Worm (Caenorhabditis elegans): ENCODE measurements around the gene grd-16.

The grd-16 gene

DNA sequence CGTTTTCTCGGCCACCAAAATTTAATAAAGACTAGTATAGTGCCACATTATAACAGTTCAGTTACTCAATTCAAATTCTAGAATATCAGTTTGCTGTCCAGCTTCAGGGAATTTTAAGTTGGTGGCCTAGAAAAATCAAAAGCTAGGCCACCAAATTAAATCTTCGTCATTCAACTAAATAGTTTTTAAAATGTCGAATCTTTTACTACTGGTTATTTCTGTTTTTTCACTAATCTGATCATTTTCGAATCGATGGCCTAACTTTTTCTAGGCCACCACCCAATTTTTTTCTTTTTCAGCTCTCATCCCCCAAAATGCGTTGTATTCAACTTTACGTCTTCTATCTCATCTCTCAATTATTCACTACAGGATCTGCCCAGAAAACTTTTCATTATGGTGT, at the start of gene grd-16:
Gene grd-16 (plus strand): TSS at position 301 of the 400 bp plus-strand sequence.
- TF ChIP-seq nhr-25 (tag; optimal IDR thresholded peaks at IDR 0.05) = no peak
- no peak for TF ChIP-seq snpc-4 (tag; optimal IDR thresholded peaks at IDR 0.05)
- TF ChIP-seq alr-1 (tag; optimal IDR thresholded peaks at IDR 0.05) = no peak
- TF ChIP-seq ztf-4 (tag; optimal IDR thresholded peaks at IDR 0.05) = no peak
- TF ChIP-seq sma-9 (GFP tag; optimal IDR thresholded peaks at IDR 0.05) = no peak
- no peak for TF ChIP-seq sma-9 (tag; optimal IDR thresholded peaks at IDR 0.05)
- TF ChIP-seq ZK546.5 (tag; optimal IDR thresholded peaks at IDR 0.05) = no peak
- no peak for TF ChIP-seq nhr-6 (tag; optimal IDR thresholded peaks at IDR 0.05)
- no peak for TF ChIP-seq blmp-1 (tag; optimal IDR thresholded peaks at IDR 0.05; ENCODE audit: insufficient read depth)
- TF ChIP-seq lin-39 (tag; optimal IDR thresholded peaks at IDR 0.05) = no peak
- no peak for TF ChIP-seq elt-1 (tag; optimal IDR thresholded peaks at IDR 0.05)

ce11 chrIV:2432693-2433092, 43.8 kb upstream of the grd-16 start, which contains the start of gene C45G7.4:
C45G7.4 (plus strand) TSS chrIV:2432993.
- no peak for TF ChIP-seq nhr-129 (tag; optimal IDR thresholded peaks at IDR 0.05)
- no peak for TF ChIP-seq ceh-82 (tag; optimal IDR thresholded peaks at IDR 0.05)
- TF ChIP-seq ztf-1 (GFP tag; conservative IDR thresholded peaks at IDR 0.05) = no peak
- no peak for TF ChIP-seq ztf-11 (tag; optimal IDR thresholded peaks at IDR 0.05)
- TF ChIP-seq fos-1 (tag; optimal IDR thresholded peaks at IDR 0.05) = no peak
- no peak for TF ChIP-seq ama-1 (optimal IDR thresholded peaks at IDR 0.05)
- TF ChIP-seq sem-4 (tag; optimal IDR thresholded peaks at IDR 0.05) = no peak

DNA sequence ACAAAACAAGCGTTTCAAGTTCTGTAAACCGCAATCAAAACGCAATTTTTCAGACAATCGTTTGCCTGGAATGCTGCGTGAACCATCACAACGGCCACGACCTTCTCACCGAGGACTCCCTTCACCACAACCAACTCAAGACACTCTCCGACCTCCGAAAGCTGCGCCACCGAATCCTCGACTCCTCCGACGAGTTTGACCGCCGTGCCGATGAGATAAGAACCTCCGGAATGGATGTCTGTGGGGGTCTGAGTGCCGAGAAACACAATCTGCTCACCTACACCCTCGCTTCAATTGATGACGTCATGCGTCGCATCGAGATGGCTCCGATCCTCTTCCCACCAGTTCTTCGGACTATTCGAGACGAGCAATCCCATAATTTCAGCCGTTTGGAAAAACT, 42.1 kb upstream of the grd-16 start:
- no peak for TF ChIP-seq elt-3 (tag; optimal IDR thresholded peaks at IDR 0.05)
- no peak for TF ChIP-seq elt-1 (tag; optimal IDR thresholded peaks at IDR 0.05)
- TF ChIP-seq lin-39 (tag; optimal IDR thresholded peaks at IDR 0.05) = no peak
- TF ChIP-seq C34F6.9 (tag; optimal IDR thresholded peaks at IDR 0.05) = no peak
- TF ChIP-seq mbf-1 (tag; optimal IDR thresholded peaks at IDR 0.05) = no peak
- no peak for TF ChIP-seq nhr-11 (tag; optimal IDR thresholded peaks at IDR 0.05)
- TF ChIP-seq skn-1 (tag; optimal IDR thresholded peaks at IDR 0.05) = no peak
- no peak for TF ChIP-seq sma-3 (GFP tag; optimal IDR thresholded peaks at IDR 0.05)
- no peak for TF ChIP-seq peb-1 (tag; optimal IDR thresholded peaks at IDR 0.05)
- no peak for TF ChIP-seq crh-2 (tag; optimal IDR thresholded peaks at IDR 0.05)
- no peak for TF ChIP-seq nhr-21 (tag; optimal IDR thresholded peaks at IDR 0.05)

DNA sequence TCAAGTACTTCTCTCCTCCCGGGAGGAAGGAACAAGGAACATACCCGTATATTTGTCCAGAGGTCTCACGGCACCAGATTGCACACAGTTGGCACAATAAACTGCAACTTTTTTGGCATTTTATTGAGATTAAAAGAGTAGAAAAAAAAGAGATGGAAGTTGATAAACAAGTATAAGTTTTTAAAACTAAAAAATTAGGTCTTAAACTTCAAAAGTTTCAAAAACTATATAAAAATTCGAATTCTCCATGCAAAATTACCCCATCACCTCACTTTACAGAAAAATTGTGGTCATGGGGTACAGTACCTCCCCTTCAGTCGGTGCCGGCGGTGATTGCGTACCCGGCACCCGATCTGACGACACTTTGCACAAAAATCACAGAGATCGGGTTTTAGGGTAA, 25.3 kb upstream of the grd-16 start, which contains the start of gene C45G7.13:
Gene C45G7.13 (minus strand): TSS at position 101 of the 400 bp plus-strand sequence.
- no peak for TF ChIP-seq nhr-12 (tag; optimal IDR thresholded peaks at IDR 0.05)
- TF ChIP-seq nhr-129 (tag; optimal IDR thresholded peaks at IDR 0.05) = no peak
- no peak for TF ChIP-seq sma-9 (GFP tag; optimal IDR thresholded peaks at IDR 0.05)
- no peak for TF ChIP-seq sma-9 (tag; optimal IDR thresholded peaks at IDR 0.05)
- TF ChIP-seq aly-2 (tag; optimal IDR thresholded peaks at IDR 0.05) = no peak
- no peak for TF ChIP-seq peb-1 (tag; optimal IDR thresholded peaks at IDR 0.05)
- no peak for TF ChIP-seq nhr-23 (tag; optimal IDR thresholded peaks at IDR 0.05)
- TF ChIP-seq elt-3 (tag; optimal IDR thresholded peaks at IDR 0.05) = no peak
- TF ChIP-seq ceh-82 (tag; optimal IDR thresholded peaks at IDR 0.05) = no peak
- TF ChIP-seq sma-3 (GFP tag; optimal IDR thresholded peaks at IDR 0.05) = no peak
- TF ChIP-seq Y55F3AM.14 (GFP tag; optimal IDR thresholded peaks at IDR 0.05) = no peak
- no peak for TF ChIP-seq egl-27 (tag; optimal IDR thresholded peaks at IDR 0.05)
- TF ChIP-seq ztf-1 (GFP tag; conservative IDR thresholded peaks at IDR 0.05) = no peak
- TF ChIP-seq ztf-4 (tag; optimal IDR thresholded peaks at IDR 0.05) = no peak
- no peak for TF ChIP-seq nhr-237 (tag; optimal IDR thresholded peaks at IDR 0.05)
- no peak for TF ChIP-seq nhr-77 (tag; optimal IDR thresholded peaks at IDR 0.05)
- TF ChIP-seq mbf-1 (tag; optimal IDR thresholded peaks at IDR 0.05) = no peak
- no peak for TF ChIP-seq mdl-1 (tag; optimal IDR thresholded peaks at IDR 0.05)
- no peak for TF ChIP-seq unc-39 (tag; optimal IDR thresholded peaks at IDR 0.05)
- TF ChIP-seq nhr-21 (tag; optimal IDR thresholded peaks at IDR 0.05) = no peak
- TF ChIP-seq dmd-4 (tag; optimal IDR thresholded peaks at IDR 0.05) = no peak

- TF ChIP-seq zag-1 (tag; optimal IDR thresholded peaks at IDR 0.05) (no peak), egl-27 (tag; optimal IDR thresholded peaks at IDR 0.05) (no peak), unc-55 (GFP tag; optimal IDR thresholded peaks at IDR 0.05) (no peak), nhr-10 (tag; optimal IDR thresholded peaks at IDR 0.05) (no peak), unc-62 (GFP tag; optimal IDR thresholded peaks at IDR 0.05) (no peak), nhr-237 (tag; optimal IDR thresholded peaks at IDR 0.05) (no peak), ama-1 (optimal IDR thresholded peaks at IDR 0.05) (no peak), nhr-129 (tag; optimal IDR thresholded peaks at IDR 0.05) (no peak), aly-2 (tag; optimal IDR thresholded peaks at IDR 0.05) (no peak), ZK546.5 (tag; optimal IDR thresholded peaks at IDR 0.05) (no peak), nhr-21 (tag; optimal IDR thresholded peaks at IDR 0.05) (no peak), nhr-12 (tag; optimal IDR thresholded peaks at IDR 0.05) (no peak), mbf-1 (tag; optimal IDR thresholded peaks at IDR 0.05) (no peak), ztf-11 (tag; optimal IDR thresholded peaks at IDR 0.05) (no peak), ceh-16 (tag; optimal IDR thresholded peaks at IDR 0.05) (no peak)
Observed at ce11 chrIV:2451655-2452054, 24.8 kb upstream of the grd-16 start.
